Fruit fly (Drosophila melanogaster): Measurements from ENCODE around the gene CG15544.

The CG15544 gene

dm6 chr3R:30802779-30803178 lies 24.8 kb upstream of the CG15544 start (continued):
- TF ChIP-seq CG11695 (GFP tag; IDR thresholded peaks at IDR 0.05) (0 out of 3 replicates have a peak, but pooled peaks have one; percentile 18), CG4404 (GFP tag; IDR thresholded peaks at IDR 0.05) (no peak), Ada2b (GFP tag; IDR thresholded peaks at IDR 0.05) (0 out of 2 replicates have a peak, but pooled peaks have one; percentile 32), CG12219 (GFP tag; optimal IDR thresholded peaks at IDR 0.05) (peak; percentile 28), CG1233 (GFP tag; optimal IDR thresholded peaks at IDR 0.05) (peak; percentile 43), tio (GFP tag; optimal IDR thresholded peaks at IDR 0.05) (peak; percentile 41), crol (GFP tag; IDR thresholded peaks at IDR 0.05) (no peak), onecut (GFP tag; IDR thresholded peaks at IDR 0.05) (0 out of 2 replicates have a peak, but pooled peaks have one; percentile 37), CG7372 (GFP tag; IDR thresholded peaks at IDR 0.05) (0 out of 2 replicates have a peak, but pooled peaks have one; percentile 12), Rfx (GFP tag; IDR thresholded peaks at IDR 0.05) (peak; percentile 60), CG1602 (GFP tag; optimal IDR thresholded peaks at IDR 0.05) (peak; percentile 15), Xrp1 (GFP tag; IDR thresholded peaks at IDR 0.05) (no peak; the same call in 1 of the 2 replicates), lmd (GFP tag; IDR thresholded peaks at IDR 0.05) (no peak; the same call in 1 of the 2 replicates), HLH3B (GFP tag; IDR thresholded peaks at IDR 0.05) (0 out of 2 replicates have a peak, but pooled peaks have one; percentile 43), schlank (tag; optimal IDR thresholded peaks at IDR 0.05) (peak; percentile 30), gem (tag; optimal IDR thresholded peaks at IDR 0.05) (peak; percentile 41), lab (GFP tag; optimal IDR thresholded peaks at IDR 0.05) (peak; percentile 45), CG2678 (tag; optimal IDR thresholded peaks at IDR 0.05) (peak; percentile 62), NC2β (GFP tag; optimal IDR thresholded peaks at IDR 0.05) (peak; percentile 17), Hr39 (optimal IDR thresholded peaks at IDR 0.05) (no peak), stc (GFP tag; IDR thresholded peaks at IDR 0.05) (peak; percentile 19; the same call in 1 of the 2 replicates), CG5180 (GFP tag; optimal IDR thresholded peaks at IDR 0.05) (peak; percentile 37), nau (GFP tag; optimal IDR thresholded peaks at IDR 0.05) (peak; percentile 2), seq (GFP tag; IDR thresholded peaks at IDR 0.05) (peak; percentile 75; the same call in 1 of the 2 replicates), CG13123 (GFP tag; optimal IDR thresholded peaks at IDR 0.05) (peak; percentile 29), CG10979 (tag; optimal IDR thresholded peaks at IDR 0.05) (no peak), CG10654 (GFP tag; optimal IDR thresholded peaks at IDR 0.05) (peak; percentile 21), GATAe (GFP tag; conservative IDR thresholded peaks at IDR 0.05) (no peak), mirr (GFP tag; optimal IDR thresholded peaks at IDR 0.05) (peak; percentile 17), CG18619 (GFP tag; optimal IDR thresholded peaks at IDR 0.05) (peak; percentile 16), Med (GFP tag) (peak; percentile 78), HHEX (GFP tag; optimal IDR thresholded peaks at IDR 0.05) (peak; percentile 58), CG8944 (GFP tag; optimal IDR thresholded peaks at IDR 0.05) (peak; percentile 14), danr (GFP tag; IDR thresholded peaks at IDR 0.05) (peak; percentile 13; the same call in 1 of the 2 replicates), CG13296 (GFP tag; optimal IDR thresholded peaks at IDR 0.05) (peak; percentile 42), Blimp-1 (GFP tag; optimal IDR thresholded peaks at IDR 0.05) (peak; percentile 4), Dip3 (GFP tag; optimal IDR thresholded peaks at IDR 0.05) (peak; percentile 5), CG10959 (GFP tag; IDR thresholded peaks at IDR 0.05) (no peak), Atf6 (GFP tag; IDR thresholded peaks at IDR 0.05) (peak; percentile 39; the same call in 1 of the 2 replicates), h (optimal IDR thresholded peaks at IDR 0.05) (no peak), CG12659 (GFP tag; optimal IDR thresholded peaks at IDR 0.05) (peak; percentile 24), CG7839 (tag; optimal IDR thresholded peaks at IDR 0.05) (no peak), sens (GFP tag) (peak; percentile 38), C15 (GFP tag; IDR thresholded peaks at IDR 0.05) (no peak), dmrt11E (tag; optimal IDR thresholded peaks at IDR 0.05) (no peak), Optix (GFP tag; IDR thresholded peaks at IDR 0.05) (no peak), pan (optimal IDR thresholded peaks at IDR 0.05) (no peak), pan (GFP tag; optimal IDR thresholded peaks at IDR 0.05 in 1 of 2, IDR thresholded peaks at IDR 0.05 in 1 of 2) (peak in 1 of 2 experiments; percentile 41), Scr (GFP tag; IDR thresholded peaks at IDR 0.05; ENCODE audit: partially characterized antibody) (no peak), CG14014 (GFP tag; IDR thresholded peaks at IDR 0.05) (peak; percentile 55; the same call in 1 of the 2 replicates), bcd (GFP tag; optimal IDR thresholded peaks at IDR 0.05) (peak; percentile 13)

All from whole organism, embryonic.